Fruit fly (Drosophila melanogaster) whole organism, pupa: Measurements from ENCODE around the gene Cyp4d8.

Experiments used
- CG10348 ChIP-seq: fragments of 200-800 bp; sonication (Bioruptor generic); IDR thresholded peaks from 2 replicates; pipeline ENCODE4 v1.3.6; 2022; ENCODE audit warnings: missing biosample characterization, missing genetic modification characterization
- CG15710 ChIP-seq: fragments of 200-800 bp; sonication (Bioruptor generic); optimal IDR thresholded peaks from 2 replicates; lab custom pipeline; 2018; ENCODE audit warnings: missing biosample characterization, mild to moderate bottlenecking, missing genetic modification characterization, moderate library complexity
- CG17806 ChIP-seq: fragments of 200-800 bp; sonication (Bioruptor generic); optimal IDR thresholded peaks from 2 replicates; lab custom pipeline; 2018; ENCODE audit warnings: missing biosample characterization, mild to moderate bottlenecking, missing genetic modification characterization, moderate library complexity
- CG34367 ChIP-seq: fragments of 200-800 bp; sonication (Bioruptor generic); optimal IDR thresholded peaks from 2 replicates; lab custom pipeline; 2018; ENCODE audit warnings: missing biosample characterization, mild to moderate bottlenecking, missing genetic modification characterization
- CG4496 ChIP-seq: fragments of 200-800 bp; sonication (Bioruptor generic); IDR thresholded peaks from 3 replicates; pipeline ENCODE4 v1.3.6; 2022; ENCODE audit warnings: missing biosample characterization, missing genetic modification characterization
- CG8159 ChIP-seq: fragments of 200-800 bp; sonication (Bioruptor generic); optimal IDR thresholded peaks from 3 replicates; lab custom pipeline; 2018; ENCODE audit warnings: missing biosample characterization, mild to moderate bottlenecking, missing genetic modification characterization, moderate library complexity
- CG8301 ChIP-seq: fragments of 200-800 bp; sonication (Bioruptor generic); optimal IDR thresholded peaks from 2 replicates; lab custom pipeline; 2018; ENCODE audit warnings: missing biosample characterization, mild to moderate bottlenecking, missing genetic modification characterization
- EcR ChIP-seq: fragments of 200-800 bp; sonication (Bioruptor generic); optimal IDR thresholded peaks from 3 replicates; lab custom pipeline; 2019; ENCODE audit warnings: missing biosample characterization, missing genetic modification characterization, mild to moderate bottlenecking, moderate library complexity, missing genetic modification reagents
- Pif1A ChIP-seq: fragments of 200-800 bp; sonication (Bioruptor generic); optimal IDR thresholded peaks from 3 replicates; lab custom pipeline; 2016; ENCODE audit warnings: missing biosample characterization, missing genetic modification characterization
- Pif1B ChIP-seq: fragments of 200-800 bp; sonication (Bioruptor generic); optimal IDR thresholded peaks from 3 replicates; lab custom pipeline; 2016; ENCODE audit warnings: missing biosample characterization, missing genetic modification characterization
- gl ChIP-seq: fragments of 200-800 bp; sonication (Bioruptor generic); optimal IDR thresholded peaks from 2 replicates; lab custom pipeline; 2018; ENCODE audit warnings: missing biosample characterization, mild to moderate bottlenecking, missing genetic modification characterization

DNA sequence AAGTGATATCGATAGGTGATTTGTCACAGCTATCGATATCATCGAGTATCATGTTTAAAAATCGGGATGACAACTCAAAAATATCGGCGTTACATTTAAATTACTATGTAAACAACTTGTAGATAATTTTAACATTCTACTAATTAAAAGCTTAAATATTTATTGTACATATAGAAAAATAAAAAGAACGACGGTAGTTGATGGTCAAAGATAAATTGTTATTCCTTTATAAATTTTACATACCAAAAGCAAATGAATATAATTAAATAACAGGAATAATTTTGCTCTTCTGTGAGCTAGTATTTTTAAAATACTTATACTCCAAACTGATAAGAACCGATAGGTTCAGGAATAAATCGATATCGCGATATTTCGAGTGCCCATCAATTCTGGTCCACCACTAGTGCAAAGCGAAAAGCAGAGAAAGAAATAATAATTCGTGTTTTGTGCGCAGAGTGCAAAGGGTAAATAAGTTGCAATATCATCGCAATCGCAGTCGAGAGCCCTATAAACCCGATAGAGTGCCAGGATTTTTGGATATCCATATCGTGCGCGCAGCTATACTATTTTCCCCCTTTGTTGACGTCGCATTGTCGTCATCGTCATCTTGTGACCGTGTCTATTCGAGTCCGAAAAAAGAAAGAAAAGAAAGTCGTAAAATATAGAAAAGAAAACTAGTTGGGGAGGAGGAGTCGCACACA lies 32.5 kb upstream of the Cyp4d8 start, which contains the start of gene lqf:
- TF ChIP-seq EcR (GFP tag; lab: Kevin White, UChicago): no peak
- no peak for TF ChIP-seq CG8301 (tag; lab: Kevin White, UChicago)
- peak; percentile 3 for TF ChIP-seq CG15710 (tag; lab: Kevin White, UChicago)
- no peak for TF ChIP-seq CG34367 (tag; lab: Kevin White, UChicago)
- peak; percentile 3 for TF ChIP-seq CG8159
- peak; percentile 20 for TF ChIP-seq Pif1B
- peak; percentile 6; the same call in 1 of the 3 replicates for TF ChIP-seq CG4496 (GFP tag; lab: Robert Waterston, UW)
- TF ChIP-seq CG17806 (tag; lab: Kevin White, UChicago): no peak
- TF ChIP-seq Pif1A (GFP tag; lab: Kevin White, UChicago): peak; percentile 20
- no peak for TF ChIP-seq CG10348 (GFP tag; lab: Robert Waterston, UW)
- TF ChIP-seq gl (tag; lab: Kevin White, UChicago): no peak
